Fruit fly (Drosophila melanogaster): ENCODE data around the gene Or85f.

Or85f gene

DNA sequence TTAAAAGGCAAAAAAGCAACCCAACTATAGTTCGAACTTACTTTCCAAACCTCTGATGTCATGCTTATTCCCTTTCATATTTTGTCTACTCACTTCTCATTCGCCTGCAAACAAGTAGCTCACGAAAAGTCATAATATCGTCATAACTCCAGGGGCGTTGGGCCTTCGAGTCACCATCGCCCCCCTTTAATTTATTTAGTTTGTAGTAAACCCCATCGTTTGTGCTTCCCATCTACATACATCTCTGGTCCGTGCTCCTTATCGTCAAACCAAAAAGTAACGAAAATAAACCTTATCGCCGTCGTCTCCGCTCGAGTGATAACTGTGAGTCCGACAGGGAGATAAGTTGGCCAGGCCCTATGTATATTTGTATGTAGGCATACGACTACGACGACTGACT lies 31.0 kb downstream of the Or85f start (continued):
- TF ChIP-seq ato (GFP tag; IDR thresholded peaks at IDR 0.05; ENCODE audit: partially characterized antibody) (no peak), Med (GFP tag) (peak; percentile 97), Abd-B (GFP tag; optimal IDR thresholded peaks at IDR 0.05) (no peak), z (GFP tag; IDR thresholded peaks at IDR 0.05) (no peak), CG9215 (GFP tag; IDR thresholded peaks at IDR 0.05) (no peak; the same call in 1 of the 2 replicates), ro (GFP tag; IDR thresholded peaks at IDR 0.05) (no peak), Dek (tag; optimal IDR thresholded peaks at IDR 0.05) (peak; percentile 68), Bteb2 (GFP tag; optimal IDR thresholded peaks at IDR 0.05) (peak; percentile 58), Hand (GFP tag; optimal IDR thresholded peaks at IDR 0.05) (peak; percentile 76), CG13424 (tag; optimal IDR thresholded peaks at IDR 0.05) (peak; percentile 78), nmo (GFP tag; optimal IDR thresholded peaks at IDR 0.05) (peak; percentile 33), CG11723 (GFP tag; optimal IDR thresholded peaks at IDR 0.05) (peak; percentile 58), Ets97D (GFP tag; optimal IDR thresholded peaks at IDR 0.05) (no peak), ind (GFP tag; optimal IDR thresholded peaks at IDR 0.05) (peak; percentile 67), mirr (GFP tag; optimal IDR thresholded peaks at IDR 0.05) (peak; percentile 70), CG3065 (GFP tag; optimal IDR thresholded peaks at IDR 0.05) (peak; percentile 19), CG43689 (GFP tag; IDR thresholded peaks at IDR 0.05) (0 out of 2 replicates have a peak, but pooled peaks have one; percentile 7), CG6683 (GFP tag; optimal IDR thresholded peaks at IDR 0.05) (peak; percentile 64), dm (GFP tag; optimal IDR thresholded peaks at IDR 0.05) (peak; percentile 51), chn (GFP tag; optimal IDR thresholded peaks at IDR 0.05) (peak; percentile 4), org-1 (GFP tag; optimal IDR thresholded peaks at IDR 0.05) (no peak), CG11398 (GFP tag; optimal IDR thresholded peaks at IDR 0.05) (peak; percentile 32), dysf (GFP tag; IDR thresholded peaks at IDR 0.05) (peak; percentile 75), CG13296 (GFP tag; optimal IDR thresholded peaks at IDR 0.05) (peak; percentile 72), ftz-f1 (GFP tag; optimal IDR thresholded peaks at IDR 0.05) (peak; percentile 4), CG8359 (GFP tag; optimal IDR thresholded peaks at IDR 0.05; ENCODE audit: borderline replicate concordance) (no peak), CG14014 (GFP tag; IDR thresholded peaks at IDR 0.05) (peak; percentile 79), CG7839 (tag; optimal IDR thresholded peaks at IDR 0.05) (peak; percentile 72), sisA (GFP tag; IDR thresholded peaks at IDR 0.05) (peak; percentile 50; the same call in 1 of the 2 replicates), Ada2b (GFP tag; IDR thresholded peaks at IDR 0.05) (peak; percentile 66), Ets65A (GFP tag) (peak; percentile 87), PHDP (tag; optimal IDR thresholded peaks at IDR 0.05) (peak; percentile 73), CG15011 (GFP tag; optimal IDR thresholded peaks at IDR 0.05) (peak; percentile 61), bcd (GFP tag; optimal IDR thresholded peaks at IDR 0.05) (peak; percentile 52), dmrt99B (tag; optimal IDR thresholded peaks at IDR 0.05) (peak; percentile 71), kay (GFP tag; optimal IDR thresholded peaks at IDR 0.05) (peak; percentile 57), CG10979 (tag; optimal IDR thresholded peaks at IDR 0.05) (peak; percentile 42), H2.0 (GFP tag; IDR thresholded peaks at IDR 0.05) (peak; percentile 61; the same call in 1 of the 2 replicates), CG13775 (GFP tag; optimal IDR thresholded peaks at IDR 0.05) (peak; percentile 28), ERR (GFP tag; optimal IDR thresholded peaks at IDR 0.05) (peak; percentile 72)
